Worm (Caenorhabditis elegans) whole organism, L1 larva: ENCODE results near the gene srt-30.

Source experiments
- ces-1 ChIP-seq: fragments of 150-350 bp; optimal IDR thresholded peaks from 2 replicates; lab custom pipeline; 2014; ENCODE audit warnings: missing biosample characterization, missing genetic modification reagents, missing genetic modification characterization
- efl-1 ChIP-seq, 4 experiments: fragments of 150-350 bp; optimal IDR thresholded peaks in 3 of 4; peaks in 1 of 4; 1 replicate in 1 of 4; 2 replicates in 3 of 4; lab custom pipeline; 2014; ENCODE audit warnings: missing biosample characterization in 2 of 4, missing genetic modification characterization in 2 of 4, missing genetic modification reagents in 2 of 4
- egl-27 ChIP-seq, 2 experiments: fragments of 150-350 bp in 1 of 2; sonication (generic microtip); optimal IDR thresholded peaks; 3 replicates each; lab custom pipeline; 2017 to 2018; ENCODE audit warnings: missing biosample characterization in 2 of 2, missing genetic modification characterization in 2 of 2, missing genetic modification reagents in 2 of 2
- elt-3 ChIP-seq, 6 experiments: fragments of 150-350 bp in 1 of 6; sonication (generic microtip); optimal IDR thresholded peaks; 2 replicates each; lab custom pipeline; 2017 to 2018; ENCODE audit warnings: missing biosample characterization in 6 of 6, missing genetic modification characterization in 6 of 6, inconsistent platforms in 1 of 6
- fkh-4 ChIP-seq: sonication (generic microtip); optimal IDR thresholded peaks from 2 replicates; lab custom pipeline; 2016; ENCODE audit warnings: missing compliant biosample characterization, missing genetic modification characterization, borderline replicate concordance
- fkh-8 ChIP-seq: sonication (generic microtip); optimal IDR thresholded peaks from 2 replicates; lab custom pipeline; 2016; ENCODE audit warnings: mild to moderate bottlenecking, missing genetic modification characterization, missing compliant biosample characterization
- hlh-4 ChIP-seq: sonication (generic microtip); optimal IDR thresholded peaks from 2 replicates; lab custom pipeline; 2016; ENCODE audit warnings: mild to moderate bottlenecking, missing genetic modification characterization, missing compliant biosample characterization
- hpl-2 ChIP-seq: fragments of 150-350 bp; optimal IDR thresholded peaks from 2 replicates; lab custom pipeline; 2014; ENCODE audit warnings: missing biosample characterization, missing genetic modification reagents, missing genetic modification characterization
- irx-1 ChIP-seq: sonication (generic microtip); optimal IDR thresholded peaks from 2 replicates; lab custom pipeline; 2016; ENCODE audit warnings: missing genetic modification characterization, missing compliant biosample characterization
- isw-1 ChIP-seq: fragments of 200-800 bp; sonication (Bioruptor generic); IDR thresholded peaks from 2 replicates; pipeline ENCODE4 v1.3.6; 2022; ENCODE audit warnings: missing genetic modification characterization, missing compliant biosample characterization
- jun-1 ChIP-seq: fragments of 150-350 bp; optimal IDR thresholded peaks from 2 replicates; lab custom pipeline; 2014; ENCODE audit warnings: missing biosample characterization, missing genetic modification reagents, missing genetic modification characterization
- lin-13 ChIP-seq: fragments of 150-350 bp; optimal IDR thresholded peaks from 2 replicates; lab custom pipeline; 2014; ENCODE audit warnings: missing biosample characterization, missing genetic modification reagents, missing genetic modification characterization
- lin-14 ChIP-seq: fragments of 200-800 bp; sonication (Bioruptor generic); optimal IDR thresholded peaks from 2 replicates; lab custom pipeline; 2018; ENCODE audit warnings: mild to moderate bottlenecking, missing genetic modification characterization, moderate library complexity, missing compliant biosample characterization
- lin-35 ChIP-seq, 2 experiments: fragments of 150-350 bp; optimal IDR thresholded peaks; 2 replicates each; lab custom pipeline; 2014; ENCODE audit warnings: missing biosample characterization in 2 of 2, missing genetic modification characterization in 2 of 2, missing genetic modification reagents in 2 of 2
- lin-39 ChIP-seq: fragments of 150-350 bp; optimal IDR thresholded peaks from 2 replicates; lab custom pipeline; 2014; ENCODE audit warnings: missing biosample characterization, missing genetic modification reagents, missing genetic modification characterization
- lsy-2 ChIP-seq, 2 experiments: fragments of 150-350 bp; optimal IDR thresholded peaks; 2 replicates each; lab custom pipeline; 2014; ENCODE audit warnings: missing biosample characterization in 2 of 2, missing genetic modification characterization in 2 of 2
- mdl-1 ChIP-seq, 2 experiments: fragments of 150-350 bp; optimal IDR thresholded peaks; 2 replicates each; lab custom pipeline; 2014 to 2017; ENCODE audit warnings: missing biosample characterization in 2 of 2, missing genetic modification characterization in 2 of 2, inconsistent platforms in 1 of 2
- mef-2 ChIP-seq: fragments of 150-350 bp; optimal IDR thresholded peaks from 2 replicates; lab custom pipeline; 2014; ENCODE audit warnings: missing biosample characterization, missing genetic modification characterization
- nhr-12 ChIP-seq: sonication (generic microtip); optimal IDR thresholded peaks from 2 replicates; lab custom pipeline; 2017; ENCODE audit warnings: missing biosample characterization, missing genetic modification characterization
- nhr-20 ChIP-seq: sonication (generic microtip); optimal IDR thresholded peaks from 2 replicates; lab custom pipeline; 2016; ENCODE audit warnings: mild to moderate bottlenecking, missing genetic modification characterization, missing compliant biosample characterization
- nhr-85 ChIP-seq: sonication (generic microtip); peaks from one replicate; lab custom pipeline; 2016; ENCODE audit warnings: missing genetic modification characterization, inconsistent platforms, missing compliant biosample characterization
- nhr-90 ChIP-seq: sonication (generic microtip); optimal IDR thresholded peaks from 2 replicates; lab custom pipeline; 2016; ENCODE audit warnings: mild to moderate bottlenecking, missing genetic modification characterization, missing compliant biosample characterization; ENCODE audit not compliant: poor library complexity
- pqm-1 ChIP-seq: sonication (generic microtip); optimal IDR thresholded peaks from 3 replicates; lab custom pipeline; 2017; ENCODE audit warnings: missing biosample characterization, missing genetic modification characterization
- skn-1 ChIP-seq: fragments of 150-350 bp; optimal IDR thresholded peaks from 2 replicates; lab custom pipeline; 2014; ENCODE audit warnings: missing biosample characterization, missing genetic modification characterization
- sptf-1 ChIP-seq: fragments of 150-350 bp; optimal IDR thresholded peaks from 2 replicates; lab custom pipeline; 2014; ENCODE audit warnings: missing biosample characterization, missing genetic modification characterization
- swsn-7 ChIP-seq: sonication (generic microtip); optimal IDR thresholded peaks from 2 replicates; lab custom pipeline; 2016; ENCODE audit warnings: missing genetic modification characterization, missing compliant biosample characterization
- tlp-1 ChIP-seq: fragments of 150-350 bp; optimal IDR thresholded peaks from 2 replicates; lab custom pipeline; 2014; ENCODE audit warnings: missing biosample characterization, missing genetic modification characterization
- unc-86 ChIP-seq: sonication (generic microtip); optimal IDR thresholded peaks from 2 replicates; lab custom pipeline; 2016; ENCODE audit warnings: missing genetic modification characterization, missing compliant biosample characterization
- vab-15 ChIP-seq: sonication (generic microtip); optimal IDR thresholded peaks from 2 replicates; lab custom pipeline; 2017; ENCODE audit warnings: missing genotype, mild to moderate bottlenecking, missing genetic modification characterization, missing compliant biosample characterization
- zip-4 ChIP-seq: fragments of 200-800 bp; sonication (Bioruptor generic); optimal IDR thresholded peaks from 2 replicates; lab custom pipeline; 2018; ENCODE audit warnings: mild to moderate bottlenecking, missing genetic modification characterization, moderate library complexity, missing compliant biosample characterization

The srt-30 gene

ce11 chrV:3803343-3803742, 3.1 kb upstream of the srt-30 start, which contains the start of gene cyp-33C8 (continued):
- TF ChIP-seq unc-86 (tag; lab: Kevin White, UChicago) (no peak), nhr-20 (peak; percentile 53), sptf-1 (tag; lab: Kevin White, UChicago) (no peak), lsy-2 (tag; optimal IDR thresholded peaks at IDR 0.05; lab: Kevin White, UChicago) (no peak)

ce11 chrV:3801787-3802417, 1.6 kb upstream of the srt-30 start:
- TF ChIP-seq efl-1 (optimal IDR thresholded peaks at IDR 0.05; lab: Kevin White, UChicago) (no peak), efl-1 (GFP tag; optimal IDR thresholded peaks at IDR 0.05 in 1 of 2; lab: Kevin White, UChicago) (peak in 1 of 2 experiments; percentile 24), fkh-4 (tag; lab: Kevin White, UChicago) (no peak), ces-1 (no peak)

DNA sequence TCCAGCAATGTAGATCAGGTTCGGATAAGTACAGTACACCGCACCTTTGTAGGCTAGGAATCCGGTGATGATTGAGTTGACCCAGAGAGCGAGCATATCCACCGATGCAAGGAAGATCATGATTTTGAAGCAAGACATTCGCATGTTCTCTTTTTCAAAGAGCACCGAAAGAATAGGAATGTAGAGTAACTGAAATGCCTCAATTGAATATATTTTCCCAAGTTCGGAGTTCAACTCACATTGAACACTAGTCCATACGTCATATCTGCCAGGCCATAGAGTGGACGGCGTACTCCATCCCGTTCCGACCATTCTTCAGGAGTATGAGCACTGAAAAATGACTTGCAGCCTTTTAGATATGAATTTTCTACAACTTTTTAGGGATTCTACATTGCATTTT, 541 bp downstream of the srt-30 start:
- TF ChIP-seq jun-1 (tag; lab: Kevin White, UChicago) (no peak), hlh-4 (tag; lab: Kevin White, UChicago) (no peak), zip-4 (GFP tag; lab: Kevin White, UChicago) (no peak), tlp-1 (tag; lab: Kevin White, UChicago) (no peak), nhr-85 (tag; lab: Kevin White, UChicago) (peak; percentile 0), pqm-1 (tag; lab: Kevin White, UChicago) (no peak), lsy-2 (tag; optimal IDR thresholded peaks at IDR 0.05; lab: Kevin White, UChicago) (no peak)

DNA sequence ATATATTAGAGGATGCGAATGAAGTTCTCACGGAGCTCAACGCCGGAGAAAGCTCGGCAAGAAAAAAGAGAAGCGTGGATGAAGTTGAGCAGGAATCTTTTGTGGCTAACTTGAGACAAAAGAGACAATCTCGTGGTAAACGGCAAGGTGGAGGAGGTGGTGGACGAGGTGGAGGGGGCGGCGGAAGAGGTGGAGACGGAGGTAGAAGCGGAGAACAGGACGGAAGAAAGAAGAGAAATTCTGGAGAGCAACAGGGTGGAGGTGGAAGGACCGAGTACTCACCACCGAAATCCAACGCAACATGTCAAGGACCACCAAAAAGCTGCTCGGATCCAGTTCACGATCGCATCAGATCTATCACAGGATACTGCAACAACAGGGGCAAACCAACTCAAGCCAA, 9.9 kb downstream of the srt-30 start:
- TF ChIP-seq mdl-1 (tag; optimal IDR thresholded peaks at IDR 0.05; lab: Kevin White, UChicago), result no peak
- TF ChIP-seq ces-1, result no peak
- TF ChIP-seq isw-1 (GFP tag; lab: Robert Waterston, UW), result no peak
- TF ChIP-seq nhr-90 (tag; lab: Kevin White, UChicago), result no peak
- TF ChIP-seq nhr-12 (tag; lab: Kevin White, UChicago), result no peak
- TF ChIP-seq egl-27 (tag; optimal IDR thresholded peaks at IDR 0.05; lab: Kevin White, UChicago), result no peak
- TF ChIP-seq hpl-2, result no peak
- TF ChIP-seq lin-14 (GFP tag; lab: Kevin White, UChicago), result no peak

DNA sequence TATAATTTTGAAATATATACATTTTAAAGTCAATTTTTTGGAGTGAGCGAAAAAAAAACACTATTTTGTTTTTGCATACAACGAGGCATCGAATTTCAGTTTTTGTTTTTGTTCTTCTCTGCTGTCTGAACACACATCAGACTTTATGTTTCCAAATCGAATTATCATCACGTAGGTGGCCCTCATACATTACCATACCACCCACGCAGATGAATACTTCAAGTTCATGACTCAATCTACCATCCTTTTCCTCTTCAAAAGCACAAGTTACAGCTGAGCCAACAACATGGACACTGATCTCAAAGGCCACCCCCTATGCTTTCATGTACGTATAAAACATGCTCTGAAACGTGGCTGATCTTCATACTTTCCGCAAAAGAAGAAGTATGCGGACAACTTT, 10.5 kb downstream of the srt-30 start, which contains the start of gene R08F11.7:
TSS of gene R08F11.7 (plus strand) at position 301 of the 400 bp plus-strand sequence.
- no peak for TF ChIP-seq zip-4 (GFP tag; lab: Kevin White, UChicago)
- no peak for TF ChIP-seq irx-1 (tag; lab: Kevin White, UChicago)
- no peak for TF ChIP-seq lin-39 (tag; lab: Kevin White, UChicago)
- no peak for TF ChIP-seq swsn-7 (tag; lab: Kevin White, UChicago)
- TF ChIP-seq fkh-4 (tag; lab: Kevin White, UChicago), result no peak
- TF ChIP-seq lin-35 (GFP tag; optimal IDR thresholded peaks at IDR 0.05; lab: Kevin White, UChicago), result no peak
- TF ChIP-seq jun-1 (tag; lab: Kevin White, UChicago), result no peak
- TF ChIP-seq pqm-1 (tag; lab: Kevin White, UChicago), result no peak
- TF ChIP-seq nhr-85 (tag; lab: Kevin White, UChicago), result no peak
- TF ChIP-seq fkh-8 (tag; lab: Kevin White, UChicago), result no peak
- no peak for TF ChIP-seq lin-13 (GFP tag; lab: Kevin White, UChicago)
- TF ChIP-seq elt-3 (tag; optimal IDR thresholded peaks at IDR 0.05; lab: Kevin White, UChicago), result no peak
- TF ChIP-seq mef-2 (tag; lab: Kevin White, UChicago), result no peak
- no peak for TF ChIP-seq vab-15 (tag; lab: Kevin White, UChicago)
- no peak for TF ChIP-seq efl-1 (optimal IDR thresholded peaks at IDR 0.05; lab: Kevin White, UChicago)
- TF ChIP-seq efl-1 (GFP tag; optimal IDR thresholded peaks at IDR 0.05 in 1 of 2; lab: Kevin White, UChicago), result no peak
- TF ChIP-seq hlh-4 (tag; lab: Kevin White, UChicago), result no peak
- TF ChIP-seq skn-1, result no peak
